Worm (Caenorhabditis elegans) whole organism, L4 larva: ENCODE measurements around the gene glna-1.

ENCODE experiments used
- F49E8.2 ChIP-seq: sonication (generic microtip); optimal IDR thresholded peaks from 2 replicates; lab custom pipeline; 2016; ENCODE audit warnings: missing compliant biosample characterization, mild to moderate bottlenecking, missing genetic modification characterization, borderline replicate concordance
- Y5F2A.4 ChIP-seq: fragments of 200-800 bp; sonication (Bioruptor generic); optimal IDR thresholded peaks from 2 replicates; lab custom pipeline; 2018; ENCODE audit warnings: mild to moderate bottlenecking, missing genetic modification characterization, missing compliant biosample characterization
- aly-2 ChIP-seq: sonication (generic microtip); optimal IDR thresholded peaks from 2 replicates; lab custom pipeline; 2018; ENCODE audit warnings: missing biosample characterization, missing genetic modification characterization
- ceh-28 ChIP-seq: fragments of 150-350 bp; optimal IDR thresholded peaks from 2 replicates; lab custom pipeline; 2014; ENCODE audit warnings: missing biosample characterization, missing genetic modification reagents, missing genetic modification characterization
- lin-38 ChIP-seq: fragments of 200-800 bp; sonication (Bioruptor generic); IDR thresholded peaks from 2 replicates; pipeline ENCODE4 v1.3.6; 2022; ENCODE audit warnings: missing genetic modification reagents, missing genetic modification characterization, missing compliant biosample characterization
- madf-5 ChIP-seq, 2 experiments: fragments of 200-800 bp; sonication (Bioruptor generic); IDR thresholded peaks; 2 replicates each; pipeline ENCODE4 v1.3.6; 2022; ENCODE audit warnings: missing compliant biosample characterization in 2 of 2, missing genetic modification characterization in 2 of 2
- mep-1 ChIP-seq: fragments of 150-350 bp; sonication (generic microtip); optimal IDR thresholded peaks from 3 replicates; lab custom pipeline; 2014; ENCODE audit warnings: missing biosample characterization, missing genetic modification characterization
- nhr-10 ChIP-seq: fragments of 150-350 bp; optimal IDR thresholded peaks from 2 replicates; lab custom pipeline; 2014; ENCODE audit warnings: missing biosample characterization, missing genetic modification characterization
- pqm-1 ChIP-seq: sonication (generic microtip); optimal IDR thresholded peaks from 2 replicates; lab custom pipeline; 2017; ENCODE audit warnings: missing biosample characterization, missing genetic modification characterization
- spr-1 ChIP-seq: sonication (generic microtip); optimal IDR thresholded peaks from 2 replicates; lab custom pipeline; 2016; ENCODE audit warnings: mild to moderate bottlenecking, missing genetic modification characterization, missing compliant biosample characterization

DNA sequence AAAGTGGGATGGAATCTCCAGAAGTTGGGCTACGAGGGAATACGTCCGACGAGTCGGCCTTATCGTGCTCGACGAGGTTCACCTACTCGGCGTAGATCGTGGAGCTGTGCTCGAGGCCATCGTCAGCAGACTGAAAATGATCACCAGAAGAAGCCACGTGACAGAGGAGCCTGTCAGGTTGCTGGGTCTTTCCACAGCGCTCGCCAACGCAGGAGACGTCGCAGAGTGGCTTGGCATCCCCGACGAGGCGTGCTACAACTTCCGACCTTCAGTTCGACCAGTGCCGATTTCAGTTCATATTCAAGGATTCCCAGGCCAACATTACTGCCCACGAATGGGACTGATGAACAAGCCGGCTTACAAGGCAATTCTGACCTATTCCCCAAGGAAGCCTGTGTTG is 37.8 kb upstream of the glna-1 start:
- TF ChIP-seq F49E8.2 (tag; lab: Kevin White, UChicago) = no peak
- no peak for TF ChIP-seq mep-1 (tag; lab: Kevin White, UChicago)
- TF ChIP-seq nhr-10 = no peak
- TF ChIP-seq spr-1 (tag; lab: Kevin White, UChicago) = no peak
- TF ChIP-seq pqm-1 = no peak
- no peak for TF ChIP-seq aly-2 (tag; lab: Kevin White, UChicago)
- TF ChIP-seq madf-5 (GFP tag; IDR thresholded peaks at IDR 0.05; lab: Robert Waterston, UW) = no peak
- no peak for TF ChIP-seq ceh-28 (tag; lab: Kevin White, UChicago)
- no peak for TF ChIP-seq lin-38 (GFP tag; lab: Robert Waterston, UW)
- TF ChIP-seq Y5F2A.4 (GFP tag; lab: Kevin White, UChicago) = no peak
